Fruit fly (Drosophila melanogaster): ENCODE data around the gene CG33189.

Gene CG33189

DNA sequence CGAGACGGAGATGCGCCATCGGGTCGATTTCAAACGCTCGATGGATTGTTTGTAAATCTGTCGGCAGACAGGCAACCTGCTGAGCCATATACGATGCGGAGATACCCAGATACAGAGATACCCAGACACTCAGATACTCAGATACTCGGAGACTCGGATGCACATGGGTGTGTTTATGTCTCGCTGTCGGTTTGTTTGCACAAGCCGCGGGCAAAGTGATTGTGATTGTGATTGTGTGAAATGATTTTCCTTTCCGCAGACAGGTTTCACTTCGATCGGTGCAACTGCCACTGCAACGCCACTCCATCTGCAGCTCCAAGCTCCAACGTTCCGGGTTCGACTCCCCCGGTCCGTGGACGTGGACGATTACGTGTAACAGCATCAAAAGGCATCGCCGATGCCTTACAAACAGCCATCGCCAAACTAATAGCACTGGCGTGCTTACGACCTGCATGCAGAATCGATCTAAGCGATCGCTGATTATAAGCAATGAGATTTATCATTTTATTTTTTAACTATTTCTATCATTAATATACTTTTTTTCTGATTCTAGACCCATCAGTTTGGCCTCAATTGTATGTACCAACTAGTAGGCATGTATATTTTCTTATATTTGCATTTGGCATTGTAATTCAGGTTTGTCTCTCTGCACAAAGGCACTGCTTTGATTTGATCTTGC is 8.3 kb upstream of the CG33189 start (continued):
- peak; percentile 41 for TF ChIP-seq CG30403 (GFP tag; optimal IDR thresholded peaks at IDR 0.05)
- TF ChIP-seq Hey (tag; optimal IDR thresholded peaks at IDR 0.05), result no peak
- TF ChIP-seq CG1602 (GFP tag; optimal IDR thresholded peaks at IDR 0.05), result peak; percentile 43
- peak; percentile 34; the same call in 1 of the 2 replicates for TF ChIP-seq sob (GFP tag; IDR thresholded peaks at IDR 0.05)
- TF ChIP-seq ranshi (GFP tag; IDR thresholded peaks at IDR 0.05), result peak; percentile 57
- no peak for TF ChIP-seq fd3F (GFP tag; optimal IDR thresholded peaks at IDR 0.05)
- TF ChIP-seq CG3847 (GFP tag; IDR thresholded peaks at IDR 0.05), result no peak
- no peak for TF ChIP-seq aop (GFP tag; IDR thresholded peaks at IDR 0.05)
- no peak for TF ChIP-seq CG31365 (tag; optimal IDR thresholded peaks at IDR 0.05)
- no peak for TF ChIP-seq exex (tag; optimal IDR thresholded peaks at IDR 0.05)
- TF ChIP-seq esg (GFP tag; conservative IDR thresholded peaks at IDR 0.05), result peak; percentile 49
- no peak for TF ChIP-seq zfh2 (GFP tag; optimal IDR thresholded peaks at IDR 0.05)
- TF ChIP-seq unc-4 (GFP tag; IDR thresholded peaks at IDR 0.05; ENCODE audit: partially characterized antibody), result no peak
- TF ChIP-seq CG15073 (GFP tag; optimal IDR thresholded peaks at IDR 0.05), result no peak
- TF ChIP-seq CG9817 (tag; optimal IDR thresholded peaks at IDR 0.05), result no peak
- TF ChIP-seq CG31224 (GFP tag; IDR thresholded peaks at IDR 0.05), result 0 out of 2 replicates have a peak, but pooled peaks have one; percentile 21
- no peak for TF ChIP-seq lov (optimal IDR thresholded peaks at IDR 0.05)
- no peak for TF ChIP-seq lov (GFP tag; IDR thresholded peaks at IDR 0.05)
- peak; percentile 50 for TF ChIP-seq NfI (GFP tag; optimal IDR thresholded peaks at IDR 0.05)
- no peak for TF ChIP-seq B-H2 (GFP tag; optimal IDR thresholded peaks at IDR 0.05)
- peak; percentile 100 for TF ChIP-seq CG2199 (GFP tag; IDR thresholded peaks at IDR 0.05)
- TF ChIP-seq HLHmδ (GFP tag; optimal IDR thresholded peaks at IDR 0.05), result no peak
- TF ChIP-seq CG12942 (GFP tag; optimal IDR thresholded peaks at IDR 0.05), result no peak
- TF ChIP-seq tx (GFP tag; optimal IDR thresholded peaks at IDR 0.05), result no peak
- TF ChIP-seq Dek (tag; optimal IDR thresholded peaks at IDR 0.05), result peak; percentile 21
- peak; percentile 49 for TF ChIP-seq phol (tag; optimal IDR thresholded peaks at IDR 0.05)
- peak; percentile 43 for TF ChIP-seq CG12391 (tag; optimal IDR thresholded peaks at IDR 0.05)
- TF ChIP-seq CG17361 (GFP tag; IDR thresholded peaks at IDR 0.05), result peak; percentile 46; the same call in 1 of the 3 replicates
- no peak for TF ChIP-seq Sry-δ (GFP tag; optimal IDR thresholded peaks at IDR 0.05)
- no peak for TF ChIP-seq corto (GFP tag; optimal IDR thresholded peaks at IDR 0.05)
- TF ChIP-seq CG15011 (GFP tag; optimal IDR thresholded peaks at IDR 0.05), result no peak
- TF ChIP-seq CG4360 (GFP tag; IDR thresholded peaks at IDR 0.05), result peak; percentile 55; the same call in 1 of the 2 replicates
- TF ChIP-seq CG14667 (GFP tag; IDR thresholded peaks at IDR 0.05), result peak; percentile 52; the same call in 1 of the 2 replicates
- no peak for TF ChIP-seq CG15601 (tag; optimal IDR thresholded peaks at IDR 0.05)
- TF ChIP-seq az2 (GFP tag; optimal IDR thresholded peaks at IDR 0.05), result peak; percentile 30
- no peak for TF ChIP-seq CG10321 (GFP tag; IDR thresholded peaks at IDR 0.05)
- TF ChIP-seq CG10147 (GFP tag; optimal IDR thresholded peaks at IDR 0.05), result peak; percentile 21
- peak; percentile 52; the same call in 1 of the 3 replicates for TF ChIP-seq CG11695 (GFP tag; IDR thresholded peaks at IDR 0.05)
- no peak for TF ChIP-seq scrt (GFP tag; optimal IDR thresholded peaks at IDR 0.05)
- no peak for TF ChIP-seq Lim3 (GFP tag; IDR thresholded peaks at IDR 0.05)
- TF ChIP-seq CG10462 (GFP tag; optimal IDR thresholded peaks at IDR 0.05), result no peak
- peak; percentile 70 for TF ChIP-seq CG5953 (GFP tag; IDR thresholded peaks at IDR 0.05)
- TF ChIP-seq NC2α (GFP tag; optimal IDR thresholded peaks at IDR 0.05), result no peak
- TF ChIP-seq CG6813 (GFP tag; optimal IDR thresholded peaks at IDR 0.05), result peak; percentile 32
- no peak for TF ChIP-seq CG8478 (optimal IDR thresholded peaks at IDR 0.05)
- TF ChIP-seq CG16813 (GFP tag; IDR thresholded peaks at IDR 0.05; ENCODE audit: partially characterized antibody), result no peak
- TF ChIP-seq CG6854 (GFP tag; optimal IDR thresholded peaks at IDR 0.05), result no peak
- no peak for TF ChIP-seq ac (GFP tag; optimal IDR thresholded peaks at IDR 0.05)
- no peak for TF ChIP-seq CG30020 (tag; optimal IDR thresholded peaks at IDR 0.05)
- peak; percentile 71 for TF ChIP-seq Gug (GFP tag; IDR thresholded peaks at IDR 0.05)
- TF ChIP-seq crc (GFP tag; optimal IDR thresholded peaks at IDR 0.05), result no peak

Measured in whole organism, embryonic.